Worm (Caenorhabditis elegans): ENCODE results near the gene nhr-91.

nhr-91 gene

DNA sequence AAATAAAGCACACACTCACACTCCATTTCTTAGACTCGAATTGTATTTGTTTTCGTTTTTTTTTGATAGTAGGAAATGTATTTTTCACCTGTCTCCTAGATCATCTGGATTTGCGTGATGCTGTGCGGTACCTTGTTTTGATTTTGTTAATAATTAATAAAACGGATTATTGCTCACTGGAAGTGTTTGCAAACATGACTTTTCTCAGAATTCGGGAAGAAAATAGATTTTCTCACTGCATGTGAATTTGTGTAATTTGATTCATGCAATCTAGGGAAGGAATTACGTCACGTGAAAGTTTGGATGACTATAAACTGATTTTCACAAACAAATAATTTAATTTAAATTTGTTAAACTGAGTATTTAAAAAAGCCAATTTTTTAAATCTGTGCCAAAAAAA, 34.8 kb downstream of the nhr-91 start (continued):
- no peak for TF ChIP-seq ztf-11 (tag; optimal IDR thresholded peaks at IDR 0.05)
- no peak for TF ChIP-seq unc-62 (GFP tag; optimal IDR thresholded peaks at IDR 0.05)
- TF ChIP-seq elt-3 (tag; optimal IDR thresholded peaks at IDR 0.05) = no peak
- no peak for TF ChIP-seq R02D3.7 (tag; optimal IDR thresholded peaks at IDR 0.05)
- no peak for TF ChIP-seq ZK546.5 (tag; optimal IDR thresholded peaks at IDR 0.05)
- TF ChIP-seq sma-3 (GFP tag; optimal IDR thresholded peaks at IDR 0.05) = peak; percentile 37
- no peak for TF ChIP-seq nhr-129 (tag; optimal IDR thresholded peaks at IDR 0.05)
- no peak for TF ChIP-seq unc-39 (tag; optimal IDR thresholded peaks at IDR 0.05)
- TF ChIP-seq nhr-77 (tag; optimal IDR thresholded peaks at IDR 0.05) = no peak
- no peak for TF ChIP-seq mbf-1 (tag; optimal IDR thresholded peaks at IDR 0.05)
- peak; percentile 11 for TF ChIP-seq nhr-237 (tag; optimal IDR thresholded peaks at IDR 0.05)
- TF ChIP-seq mdl-1 (tag; optimal IDR thresholded peaks at IDR 0.05) = no peak
- no peak for TF ChIP-seq elt-1 (tag; optimal IDR thresholded peaks at IDR 0.05)
- no peak for TF ChIP-seq nhr-25 (tag; optimal IDR thresholded peaks at IDR 0.05)
- TF ChIP-seq gmeb-1 (tag; optimal IDR thresholded peaks at IDR 0.05) = no peak
- no peak for TF ChIP-seq nhr-12 (tag; optimal IDR thresholded peaks at IDR 0.05)
- TF ChIP-seq F13H6.1 (tag; optimal IDR thresholded peaks at IDR 0.05) = no peak
- TF ChIP-seq dmd-4 (tag; optimal IDR thresholded peaks at IDR 0.05) = no peak
- TF ChIP-seq nhr-10 (tag; optimal IDR thresholded peaks at IDR 0.05) = no peak
- peak; percentile 39 for TF ChIP-seq C34F6.9 (tag; optimal IDR thresholded peaks at IDR 0.05)
- no peak for TF ChIP-seq skn-1 (tag; optimal IDR thresholded peaks at IDR 0.05)

DNA sequence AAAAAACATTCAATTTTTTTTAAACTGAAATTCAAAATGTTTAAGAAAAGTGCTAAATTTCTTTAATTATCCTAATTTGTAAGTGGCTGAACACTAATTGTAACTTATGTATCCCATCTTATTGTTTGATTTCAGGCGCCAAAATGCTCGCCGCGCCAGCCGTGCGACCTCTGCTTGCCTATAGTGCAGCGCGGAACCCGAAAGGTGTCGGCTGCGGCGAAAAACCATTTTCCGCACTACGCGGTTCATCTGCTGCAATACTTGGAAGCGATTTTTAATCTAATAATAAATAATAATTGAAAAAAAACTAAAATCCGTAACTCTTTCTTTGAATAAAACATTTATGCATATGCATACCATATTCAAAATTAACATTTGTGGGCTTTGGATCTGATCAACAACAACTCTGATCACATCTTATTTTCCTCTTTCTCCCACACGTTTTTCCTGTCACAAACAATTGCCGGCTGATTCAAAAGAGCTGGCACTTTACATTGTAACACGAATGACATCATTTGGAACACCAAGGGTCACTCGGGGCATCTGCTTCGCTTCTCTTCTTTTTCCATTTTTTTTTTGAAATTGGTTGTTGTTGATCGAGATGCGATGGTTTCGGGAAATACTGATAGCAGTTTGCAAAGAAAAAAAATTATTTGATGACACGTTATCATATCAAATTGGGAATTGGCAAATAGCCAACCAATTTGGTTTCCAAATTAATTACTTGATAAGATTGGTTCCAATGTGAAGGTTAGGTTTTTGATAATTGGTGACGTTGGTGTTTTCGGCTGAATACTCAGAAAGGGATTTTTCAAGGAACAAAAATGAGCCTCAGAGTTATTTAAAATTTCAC, 36.4 kb downstream of the nhr-91 start:
- TF ChIP-seq F13H6.1 (tag; optimal IDR thresholded peaks at IDR 0.05) (peak; percentile 68), ceh-82 (tag; optimal IDR thresholded peaks at IDR 0.05) (no peak), sma-9 (GFP tag; optimal IDR thresholded peaks at IDR 0.05) (peak; percentile 47), sma-9 (tag; optimal IDR thresholded peaks at IDR 0.05) (no peak), skn-1 (tag; optimal IDR thresholded peaks at IDR 0.05) (no peak), sem-4 (tag; optimal IDR thresholded peaks at IDR 0.05) (peak; percentile 37), sma-3 (GFP tag; optimal IDR thresholded peaks at IDR 0.05) (peak; percentile 31), lsy-2 (tag; optimal IDR thresholded peaks at IDR 0.05) (peak in 1 of 2 experiments; percentile 58), lin-39 (tag; optimal IDR thresholded peaks at IDR 0.05) (no peak), snpc-4 (tag; optimal IDR thresholded peaks at IDR 0.05) (peak; percentile 93), egl-27 (tag; optimal IDR thresholded peaks at IDR 0.05) (peak; percentile 2), crh-2 (tag; optimal IDR thresholded peaks at IDR 0.05) (peak; percentile 5), fos-1 (tag; optimal IDR thresholded peaks at IDR 0.05) (peak; percentile 51), C34F6.9 (tag; optimal IDR thresholded peaks at IDR 0.05) (peak; percentile 6)

DNA sequence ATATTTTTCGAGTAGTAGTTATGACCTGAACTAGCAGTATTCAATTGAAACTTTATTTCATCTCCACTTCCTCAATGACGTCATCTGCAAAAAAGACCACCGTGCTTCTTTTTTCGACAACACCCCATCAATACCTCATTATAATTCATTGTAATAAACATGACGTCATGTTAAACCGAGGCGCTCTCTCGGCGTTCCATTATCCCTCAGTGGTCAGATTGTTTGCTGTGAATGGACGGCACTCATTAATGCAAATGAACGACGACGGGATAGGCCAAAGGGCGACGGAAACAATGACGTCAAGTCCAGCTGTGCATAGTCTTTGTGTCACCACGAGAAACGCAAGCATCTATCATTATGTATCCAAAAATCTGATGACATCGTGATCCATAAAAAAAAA, 38.5 kb downstream of the nhr-91 start:
- TF ChIP-seq C34F6.9 (tag; optimal IDR thresholded peaks at IDR 0.05) (peak; percentile 5), skn-1 (tag; optimal IDR thresholded peaks at IDR 0.05) (no peak), unc-55 (GFP tag; optimal IDR thresholded peaks at IDR 0.05) (no peak), ztf-1 (GFP tag; conservative IDR thresholded peaks at IDR 0.05) (no peak), F13H6.1 (tag; optimal IDR thresholded peaks at IDR 0.05) (peak; percentile 30), ama-1 (optimal IDR thresholded peaks at IDR 0.05) (no peak), lsy-2 (tag; optimal IDR thresholded peaks at IDR 0.05) (no peak), sma-9 (GFP tag; optimal IDR thresholded peaks at IDR 0.05) (peak; percentile 2), sma-9 (tag; optimal IDR thresholded peaks at IDR 0.05) (no peak), lin-39 (tag; optimal IDR thresholded peaks at IDR 0.05) (peak; percentile 43)

DNA sequence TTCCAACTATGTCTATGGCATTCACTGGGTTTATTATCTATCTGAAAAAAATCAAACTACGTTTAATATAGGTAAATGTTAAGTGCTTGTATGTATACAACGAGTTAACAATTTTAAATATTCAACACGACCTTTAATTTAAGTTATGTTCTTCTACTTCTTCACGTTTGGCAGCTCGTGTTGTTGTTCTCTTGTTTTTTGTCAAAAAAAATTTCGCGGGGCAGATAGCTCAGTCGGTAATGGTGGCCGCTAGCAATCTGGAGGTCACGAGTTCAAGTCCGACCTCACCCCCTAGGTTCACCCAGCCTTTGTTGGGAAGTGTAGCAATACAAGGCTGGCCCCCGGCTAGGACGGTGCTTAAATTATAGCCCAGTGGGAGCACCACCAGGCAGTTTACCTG, 43.7 kb downstream of the nhr-91 start:
- TF ChIP-seq gmeb-1 (tag; optimal IDR thresholded peaks at IDR 0.05) (no peak), snpc-4 (tag; optimal IDR thresholded peaks at IDR 0.05) (no peak), lsy-2 (tag; optimal IDR thresholded peaks at IDR 0.05) (no peak), ceh-82 (tag; optimal IDR thresholded peaks at IDR 0.05) (no peak), elt-3 (tag; optimal IDR thresholded peaks at IDR 0.05) (no peak), nhr-25 (tag; optimal IDR thresholded peaks at IDR 0.05) (no peak), nhr-11 (tag; optimal IDR thresholded peaks at IDR 0.05) (no peak), mab-5 (tag; optimal IDR thresholded peaks at IDR 0.05) (no peak), lin-13 (GFP tag; optimal IDR thresholded peaks at IDR 0.05) (no peak), lin-39 (tag; optimal IDR thresholded peaks at IDR 0.05) (no peak), R02D3.7 (tag; optimal IDR thresholded peaks at IDR 0.05) (no peak), sma-3 (GFP tag; optimal IDR thresholded peaks at IDR 0.05) (no peak), nhr-21 (tag; optimal IDR thresholded peaks at IDR 0.05) (no peak), nhr-23 (tag; optimal IDR thresholded peaks at IDR 0.05) (no peak), zag-1 (tag; optimal IDR thresholded peaks at IDR 0.05) (no peak), ZK546.5 (tag; optimal IDR thresholded peaks at IDR 0.05) (no peak), dmd-4 (tag; optimal IDR thresholded peaks at IDR 0.05) (no peak), blmp-1 (tag; optimal IDR thresholded peaks at IDR 0.05; ENCODE audit: insufficient read depth) (no peak), nhr-12 (tag; optimal IDR thresholded peaks at IDR 0.05) (no peak), ceh-16 (tag; optimal IDR thresholded peaks at IDR 0.05) (no peak)
